Worm (Caenorhabditis elegans) whole organism, L4 larva: ENCODE measurements around the gene Y39G8B.7.

Source experiments
- F49E8.2 ChIP-seq: sonication (generic microtip); optimal IDR thresholded peaks from 2 replicates; lab custom pipeline; 2016; ENCODE audit warnings: missing compliant biosample characterization, mild to moderate bottlenecking, missing genetic modification characterization, borderline replicate concordance
- T26A8.4 ChIP-seq: fragments of 200-800 bp; sonication (Bioruptor generic); IDR thresholded peaks from 2 replicates; pipeline ENCODE4 v1.3.6; 2022; ENCODE audit warnings: missing genetic modification characterization, missing compliant biosample characterization
- Y105C5A.15 ChIP-seq: fragments of 200-800 bp; sonication (Bioruptor generic); IDR thresholded peaks from 2 replicates; pipeline ENCODE4 v1.3.6; 2022; ENCODE audit warnings: missing genetic modification characterization, missing compliant biosample characterization
- Y5F2A.4 ChIP-seq: fragments of 200-800 bp; sonication (Bioruptor generic); optimal IDR thresholded peaks from 2 replicates; lab custom pipeline; 2018; ENCODE audit warnings: mild to moderate bottlenecking, missing genetic modification characterization, missing compliant biosample characterization
- Y75B8A.6 ChIP-seq: fragments of 200-800 bp; sonication (Bioruptor generic); IDR thresholded peaks from 2 replicates; pipeline ENCODE4 v1.3.6; 2022; ENCODE audit warnings: missing genetic modification reagents, missing genetic modification characterization, missing compliant biosample characterization
- aha-1 ChIP-seq: fragments of 150-350 bp; peaks from one replicate; lab custom pipeline; 2014; ENCODE audit warnings: missing biosample characterization, missing genetic modification characterization
- aly-2 ChIP-seq: sonication (generic microtip); optimal IDR thresholded peaks from 2 replicates; lab custom pipeline; 2018; ENCODE audit warnings: missing biosample characterization, missing genetic modification characterization
- ceh-20 ChIP-seq: fragments of 200-800 bp; sonication (Bioruptor generic); IDR thresholded peaks from 2 replicates; pipeline ENCODE4 v1.3.6; 2022; ENCODE audit warnings: missing genetic modification reagents, missing genetic modification characterization, missing compliant biosample characterization
- ceh-44 ChIP-seq: fragments of 200-800 bp; sonication (Bioruptor generic); IDR thresholded peaks from 2 replicates; pipeline ENCODE4 v1.3.6; 2022; ENCODE audit warnings: missing genetic modification reagents, missing genetic modification characterization, missing compliant biosample characterization
- ceh-62 ChIP-seq: sonication (generic microtip); optimal IDR thresholded peaks from 2 replicates; lab custom pipeline; 2017; ENCODE audit warnings: missing biosample characterization, missing genetic modification characterization
- cey-2 ChIP-seq: sonication (generic microtip); optimal IDR thresholded peaks from 3 replicates; lab custom pipeline; 2017; ENCODE audit warnings: missing genetic modification characterization, mild to moderate bottlenecking, missing compliant biosample characterization, antibody characterized with exemption, borderline replicate concordance; ENCODE audit not compliant: insufficient read depth
- ctbp-1 ChIP-seq: fragments of 200-800 bp; sonication (Bioruptor generic); IDR thresholded peaks from 2 replicates; pipeline ENCODE4 v1.3.6; 2022; ENCODE audit warnings: missing genetic modification reagents, missing genetic modification characterization, missing compliant biosample characterization
- daf-12 ChIP-seq: fragments of 150-350 bp; optimal IDR thresholded peaks from 2 replicates; lab custom pipeline; 2014; ENCODE audit warnings: missing biosample characterization, missing genetic modification reagents, missing genetic modification characterization
- daf-16 ChIP-seq, 3 experiments: sonication (generic microtip); optimal IDR thresholded peaks; 2 replicates each; lab custom pipeline; 2016 to 2017; ENCODE audit warnings: missing genetic modification characterization in 3 of 3, missing genetic modification reagents in 3 of 3, mild to moderate bottlenecking in 2 of 3, missing compliant biosample characterization in 2 of 3, missing biosample characterization in 1 of 3, moderate library complexity in 1 of 3
- daf-19 ChIP-seq: fragments of 200-800 bp; sonication (Bioruptor generic); conservative IDR thresholded peaks from 2 replicates; pipeline ENCODE4 v1.3.6; 2022; ENCODE audit warnings: missing genetic modification characterization, missing compliant biosample characterization
- dmd-9 ChIP-seq: fragments of 200-800 bp; sonication (Bioruptor generic); IDR thresholded peaks from 2 replicates; pipeline ENCODE4 v1.3.6; 2022; ENCODE audit warnings: missing genetic modification reagents, missing genetic modification characterization, missing compliant biosample characterization
- duxl-1 ChIP-seq: sonication (generic microtip); optimal IDR thresholded peaks from 2 replicates; lab custom pipeline; 2016; ENCODE audit warnings: mild to moderate bottlenecking, missing genetic modification characterization, moderate library complexity, missing compliant biosample characterization; ENCODE audit not compliant: poor library complexity
- dve-1 ChIP-seq: sonication (generic microtip); optimal IDR thresholded peaks from 2 replicates; lab custom pipeline; 2017; ENCODE audit warnings: antibody characterized with exemption, mild to moderate bottlenecking, missing genetic modification characterization, missing compliant biosample characterization; ENCODE audit not compliant: insufficient read depth
- fkh-10 ChIP-seq: fragments of 150-350 bp; optimal IDR thresholded peaks from 2 replicates; lab custom pipeline; 2014; ENCODE audit warnings: missing biosample characterization, missing genetic modification reagents, missing genetic modification characterization
- fos-1 ChIP-seq: fragments of 150-350 bp; optimal IDR thresholded peaks from 2 replicates; lab custom pipeline; 2014; ENCODE audit warnings: missing biosample characterization, missing genetic modification characterization
- gei-8 ChIP-seq: fragments of 200-800 bp; sonication (Bioruptor generic); optimal IDR thresholded peaks from 2 replicates; lab custom pipeline; 2018; ENCODE audit warnings: mild to moderate bottlenecking, missing genetic modification characterization, missing compliant biosample characterization
- hif-1 ChIP-seq, 2 experiments: sonication (generic microtip); optimal IDR thresholded peaks; 2 replicates each; lab custom pipeline; 2016 to 2017; ENCODE audit warnings: missing compliant biosample characterization in 2 of 2, missing genetic modification characterization in 2 of 2, missing genetic modification reagents in 2 of 2, missing genotype in 2 of 2, mild to moderate bottlenecking in 1 of 2
- hlh-11 ChIP-seq: fragments of 200-800 bp; sonication (Bioruptor generic); optimal IDR thresholded peaks from 2 replicates; lab custom pipeline; 2018; ENCODE audit warnings: mild to moderate bottlenecking, missing genetic modification characterization, missing compliant biosample characterization
- lin-29 ChIP-seq: fragments of 200-800 bp; sonication (Bioruptor generic); IDR thresholded peaks from 2 replicates; pipeline ENCODE4 v1.3.6; 2022; ENCODE audit warnings: missing genetic modification reagents, missing genetic modification characterization, missing compliant biosample characterization
- lir-3 ChIP-seq: sonication (generic microtip); optimal IDR thresholded peaks from 2 replicates; lab custom pipeline; 2016; ENCODE audit warnings: mild to moderate bottlenecking, missing genetic modification characterization, missing compliant biosample characterization
- madf-5 ChIP-seq, 2 experiments: fragments of 200-800 bp; sonication (Bioruptor generic); IDR thresholded peaks; 2 replicates each; pipeline ENCODE4 v1.3.6; 2022; ENCODE audit warnings: missing compliant biosample characterization in 2 of 2, missing genetic modification characterization in 2 of 2
- mdl-1 ChIP-seq, 2 experiments: fragments of 150-350 bp in 1 of 2; sonication (generic microtip) in 1 of 2; optimal IDR thresholded peaks; 2 replicates each; lab custom pipeline; 2014 to 2017; ENCODE audit warnings: missing biosample characterization in 2 of 2, missing genetic modification characterization in 2 of 2
- mep-1 ChIP-seq: fragments of 150-350 bp; sonication (generic microtip); optimal IDR thresholded peaks from 3 replicates; lab custom pipeline; 2014; ENCODE audit warnings: missing biosample characterization, missing genetic modification characterization
- mes-2 ChIP-seq: sonication (generic microtip); optimal IDR thresholded peaks from 2 replicates; lab custom pipeline; 2016; ENCODE audit warnings: missing genotype, mild to moderate bottlenecking, missing genetic modification characterization, missing compliant biosample characterization; ENCODE audit not compliant: poor library complexity, severe bottlenecking
- mxl-3 ChIP-seq: fragments of 200-800 bp; sonication (Bioruptor generic); optimal IDR thresholded peaks from 2 replicates; lab custom pipeline; 2018; ENCODE audit warnings: mild to moderate bottlenecking, missing genetic modification characterization, missing compliant biosample characterization
- nhr-102 ChIP-seq: sonication (generic microtip); optimal IDR thresholded peaks from 2 replicates; lab custom pipeline; 2016; ENCODE audit warnings: mild to moderate bottlenecking, missing genetic modification characterization, moderate library complexity, missing compliant biosample characterization
- nhr-11 ChIP-seq: fragments of 150-350 bp; optimal IDR thresholded peaks from 2 replicates; lab custom pipeline; 2014; ENCODE audit warnings: missing biosample characterization, missing genetic modification characterization
- nhr-237 ChIP-seq: sonication (generic microtip); optimal IDR thresholded peaks from 2 replicates; lab custom pipeline; 2017; ENCODE audit warnings: missing biosample characterization, missing genetic modification characterization
- nhr-28 ChIP-seq: fragments of 150-350 bp; optimal IDR thresholded peaks from 2 replicates; lab custom pipeline; 2014; ENCODE audit warnings: missing biosample characterization, missing genetic modification characterization
- nhr-48 ChIP-seq: sonication (generic microtip); optimal IDR thresholded peaks from 2 replicates; lab custom pipeline; 2016; ENCODE audit warnings: mild to moderate bottlenecking, missing genetic modification characterization, missing compliant biosample characterization
- nhr-77 ChIP-seq: fragments of 150-350 bp; optimal IDR thresholded peaks from 2 replicates; lab custom pipeline; 2014; ENCODE audit warnings: missing biosample characterization, missing genetic modification characterization
- pha-4 ChIP-seq, 2 experiments: fragments of 150-350 bp in 1 of 2; fragments of 200-800 bp in 1 of 2; sonication (Bioruptor generic) in 1 of 2; IDR thresholded peaks in 1 of 2; optimal IDR thresholded peaks in 1 of 2; 2 replicates each; pipeline versions ENCODE4 v1.3.6 to Lab custom; 2014 to 2022; ENCODE audit warnings: missing genetic modification characterization in 2 of 2, missing genetic modification reagents in 2 of 2, missing biosample characterization in 1 of 2, missing compliant biosample characterization in 1 of 2
- php-3 ChIP-seq: fragments of 200-800 bp; sonication (Bioruptor generic); IDR thresholded peaks from 2 replicates; pipeline ENCODE4 v1.3.6; 2022; ENCODE audit warnings: missing genetic modification reagents, missing genetic modification characterization, missing compliant biosample characterization
- pqm-1 ChIP-seq: sonication (generic microtip); optimal IDR thresholded peaks from 2 replicates; lab custom pipeline; 2017; ENCODE audit warnings: missing biosample characterization, missing genetic modification characterization
- saeg-2 ChIP-seq: fragments of 200-800 bp; sonication (Bioruptor generic); IDR thresholded peaks from 2 replicates; pipeline ENCODE4 v1.3.6; 2022; ENCODE audit warnings: missing genetic modification reagents, missing genetic modification characterization, missing compliant biosample characterization
- set-16 ChIP-seq: fragments of 200-800 bp; sonication (Bioruptor generic); IDR thresholded peaks from 2 replicates; pipeline ENCODE4 v1.3.6; 2022; ENCODE audit warnings: missing genetic modification reagents, missing genetic modification characterization, missing compliant biosample characterization
- spr-1 ChIP-seq: sonication (generic microtip); optimal IDR thresholded peaks from 2 replicates; lab custom pipeline; 2016; ENCODE audit warnings: mild to moderate bottlenecking, missing genetic modification characterization, missing compliant biosample characterization
- spr-3 ChIP-seq: fragments of 200-800 bp; sonication (Bioruptor generic); optimal IDR thresholded peaks from 2 replicates; lab custom pipeline; 2018; ENCODE audit warnings: mild to moderate bottlenecking, missing genetic modification characterization, missing compliant biosample characterization
- tag-97 ChIP-seq: fragments of 200-800 bp; sonication (Bioruptor generic); IDR thresholded peaks from 2 replicates; pipeline ENCODE4 v1.3.6; 2022; ENCODE audit warnings: missing genetic modification characterization, missing compliant biosample characterization
- unc-130 ChIP-seq: sonication (generic microtip); optimal IDR thresholded peaks from 2 replicates; lab custom pipeline; 2016; ENCODE audit warnings: missing genetic modification reagents, missing genetic modification characterization, missing compliant biosample characterization
- unc-39 ChIP-seq: sonication (generic microtip); optimal IDR thresholded peaks from 2 replicates; lab custom pipeline; 2017; ENCODE audit warnings: missing biosample characterization, missing genetic modification characterization
- zag-1 ChIP-seq: fragments of 150-350 bp; optimal IDR thresholded peaks from 2 replicates; lab custom pipeline; 2014; ENCODE audit warnings: missing biosample characterization, missing genetic modification characterization
- zfp-2 ChIP-seq: sonication (generic microtip); optimal IDR thresholded peaks from 2 replicates; lab custom pipeline; 2016; ENCODE audit warnings: mild to moderate bottlenecking, missing genetic modification characterization, missing compliant biosample characterization
- zip-2 ChIP-seq: fragments of 150-350 bp; optimal IDR thresholded peaks from 2 replicates; lab custom pipeline; 2014; ENCODE audit warnings: missing biosample characterization, missing genetic modification characterization
- ztf-11 ChIP-seq: fragments of 150-350 bp; optimal IDR thresholded peaks from 2 replicates; lab custom pipeline; 2014; ENCODE audit warnings: missing biosample characterization, missing genetic modification characterization

The Y39G8B.7 gene

DNA sequence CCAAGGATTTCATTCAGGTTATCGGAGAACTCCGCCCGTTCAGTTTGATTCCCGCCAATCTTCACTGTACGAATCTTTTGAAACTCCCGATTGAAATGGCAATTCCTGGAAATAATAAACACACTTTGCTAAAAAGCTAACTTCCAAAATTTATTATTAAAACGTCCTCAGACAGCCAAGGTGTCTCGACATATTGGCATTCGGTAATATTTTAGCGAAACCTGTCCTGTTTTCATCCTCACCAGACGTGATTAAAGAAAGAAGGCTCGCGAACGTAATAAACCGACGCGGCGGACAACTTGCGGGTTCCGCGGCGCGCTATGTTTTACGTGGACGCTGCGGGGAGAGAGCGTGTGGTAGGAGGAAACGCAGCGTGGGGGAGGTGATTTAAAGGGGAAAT is 23.4 kb upstream of the Y39G8B.7 start:
- TF ChIP-seq mes-2 (tag; lab: Kevin White, UChicago): peak; percentile 73
- TF ChIP-seq lir-3 (tag; lab: Kevin White, UChicago): peak; percentile 35
- TF ChIP-seq Y105C5A.15 (GFP tag; lab: Robert Waterston, UW): no peak
- TF ChIP-seq Y5F2A.4 (GFP tag; lab: Kevin White, UChicago): peak; percentile 44
- TF ChIP-seq lin-29 (GFP tag; lab: Robert Waterston, UW): no peak
- TF ChIP-seq daf-12 (tag; lab: Kevin White, UChicago): no peak
- TF ChIP-seq nhr-77 (tag; lab: Kevin White, UChicago): peak; percentile 70
- no peak for TF ChIP-seq madf-5 (GFP tag; IDR thresholded peaks at IDR 0.05; lab: Robert Waterston, UW)
- TF ChIP-seq hif-1 (tag; optimal IDR thresholded peaks at IDR 0.05; lab: Kevin White, UChicago): peak; percentile 20 to 51
- no peak for TF ChIP-seq zag-1 (tag; lab: Kevin White, UChicago)
- TF ChIP-seq fos-1 (tag; lab: Kevin White, UChicago): no peak
- TF ChIP-seq saeg-2: 0 out of 2 replicates have a peak, but pooled peaks have one; percentile 69
- TF ChIP-seq ceh-62 (tag; lab: Kevin White, UChicago): no peak
- TF ChIP-seq set-16 (GFP tag; lab: Robert Waterston, UW): peak; percentile 53
- peak; percentile 56 for TF ChIP-seq zip-2 (tag; lab: Kevin White, UChicago)
- peak; percentile 94 for TF ChIP-seq F49E8.2
- no peak for TF ChIP-seq nhr-237 (tag; lab: Kevin White, UChicago)
- peak; percentile 77 for TF ChIP-seq spr-3 (GFP tag; lab: Kevin White, UChicago)
- TF ChIP-seq nhr-28 (tag; lab: Kevin White, UChicago): peak; percentile 28
- peak; percentile 87 for TF ChIP-seq T26A8.4 (GFP tag; lab: Robert Waterston, UW)
- TF ChIP-seq zfp-2 (tag; lab: Kevin White, UChicago): no peak
- no peak for TF ChIP-seq unc-39 (tag; lab: Kevin White, UChicago)
- no peak for TF ChIP-seq fkh-10 (GFP tag; lab: Kevin White, UChicago)
- peak; percentile 84 for TF ChIP-seq hlh-11
- peak; percentile 70; the same call in 1 of the 2 replicates for TF ChIP-seq ceh-20 (GFP tag; lab: Robert Waterston, UW)
- peak; percentile 80 for TF ChIP-seq spr-1
- peak; percentile 40 for TF ChIP-seq pqm-1 (tag; lab: Kevin White, UChicago)
- peak; percentile 66 for TF ChIP-seq pha-4 (GFP tag; IDR thresholded peaks at IDR 0.05; lab: Robert Waterston, UW)
- no peak for TF ChIP-seq pha-4 (tag; optimal IDR thresholded peaks at IDR 0.05; lab: Kevin White, UChicago)
- no peak for TF ChIP-seq dmd-9 (GFP tag; lab: Robert Waterston, UW)
- peak; percentile 69; the same call in 1 of the 2 replicates for TF ChIP-seq php-3 (GFP tag; lab: Robert Waterston, UW)
- no peak for TF ChIP-seq ztf-11 (tag; lab: Kevin White, UChicago)
- TF ChIP-seq nhr-102 (tag; lab: Kevin White, UChicago): peak; percentile 78
- peak; percentile 71 for TF ChIP-seq unc-130 (GFP tag; lab: Kevin White, UChicago)
- peak; percentile 74 for TF ChIP-seq nhr-48 (tag; lab: Kevin White, UChicago)
- TF ChIP-seq gei-8 (GFP tag; lab: Kevin White, UChicago): peak; percentile 45
- peak; percentile 65 to 68 for TF ChIP-seq daf-16 (GFP tag; optimal IDR thresholded peaks at IDR 0.05; lab: Kevin White, UChicago)
- TF ChIP-seq daf-16 (tag; optimal IDR thresholded peaks at IDR 0.05; lab: Kevin White, UChicago): peak; percentile 88
- TF ChIP-seq daf-19 (GFP tag; lab: Robert Waterston, UW): no peak
- TF ChIP-seq aha-1 (tag; lab: Kevin White, UChicago): peak; percentile 1
- TF ChIP-seq mep-1 (tag; lab: Kevin White, UChicago): peak; percentile 82
- TF ChIP-seq tag-97: no peak
- peak; percentile 96 for TF ChIP-seq dve-1
- no peak for TF ChIP-seq cey-2
- no peak for TF ChIP-seq ceh-44 (GFP tag; lab: Robert Waterston, UW)
- TF ChIP-seq mxl-3 (GFP tag; lab: Kevin White, UChicago): peak; percentile 66
- no peak for TF ChIP-seq Y75B8A.6 (GFP tag; lab: Robert Waterston, UW)
- peak; percentile 15 for TF ChIP-seq nhr-11 (tag; lab: Kevin White, UChicago)
- peak in 1 of 2 experiments; percentile 56 for TF ChIP-seq mdl-1 (tag; optimal IDR thresholded peaks at IDR 0.05; lab: Kevin White, UChicago)
- TF ChIP-seq aly-2: no peak
- peak; percentile 84 for TF ChIP-seq duxl-1 (tag; lab: Kevin White, UChicago)
- TF ChIP-seq ctbp-1 (GFP tag; lab: Robert Waterston, UW): peak; percentile 71
